Fruit fly (Drosophila melanogaster) whole organism, adult: ENCODE results near the gene CG1231.
A peak's percentile ranks its signal among the peaks of the same experiment; 100 is the strongest.

Source experiments
- CG11617 ChIP-seq: fragments of 200-800 bp; sonication (Bioruptor generic); optimal IDR thresholded peaks from 2 replicates; lab custom pipeline; 2017; ENCODE audit warnings: mild to moderate bottlenecking, missing biosample characterization, missing genetic modification reagents, missing genetic modification characterization
- CG12768 ChIP-seq: fragments of 200-800 bp; sonication (Bioruptor generic); optimal IDR thresholded peaks from 2 replicates; lab custom pipeline; 2017; ENCODE audit warnings: missing biosample characterization, missing genetic modification characterization, mild to moderate bottlenecking, moderate library complexity, missing genetic modification reagents
- CG14711 ChIP-seq: fragments of 200-800 bp; sonication (Bioruptor generic); optimal IDR thresholded peaks from 2 replicates; lab custom pipeline; 2018; ENCODE audit warnings: missing biosample characterization, mild to moderate bottlenecking, missing genetic modification characterization, moderate library complexity
- CG1620 ChIP-seq: fragments of 200-800 bp; sonication (Bioruptor generic); optimal IDR thresholded peaks from 2 replicates; lab custom pipeline; 2016; ENCODE audit warnings: missing biosample characterization, missing genetic modification characterization
- CG33017 ChIP-seq: fragments of 200-800 bp; sonication (Bioruptor generic); optimal IDR thresholded peaks from 2 replicates; lab custom pipeline; 2018; ENCODE audit warnings: missing biosample characterization, mild to moderate bottlenecking, missing genetic modification characterization, moderate library complexity
- CG5204 ChIP-seq: fragments of 200-800 bp; sonication (Bioruptor generic); optimal IDR thresholded peaks from 2 replicates; lab custom pipeline; 2016; ENCODE audit warnings: missing biosample characterization, missing genetic modification characterization
- CG7045 ChIP-seq: fragments of 200-800 bp; sonication (Bioruptor generic); optimal IDR thresholded peaks from 2 replicates; lab custom pipeline; 2017; ENCODE audit warnings: missing biosample characterization, mild to moderate bottlenecking, missing genetic modification characterization
- CG7101 ChIP-seq: fragments of 200-800 bp; sonication (Bioruptor generic); optimal IDR thresholded peaks from 2 replicates; lab custom pipeline; 2018; ENCODE audit warnings: missing biosample characterization, mild to moderate bottlenecking, missing genetic modification characterization, moderate library complexity
- Clk ChIP-seq: fragments of 200-800 bp; sonication (Bioruptor generic); optimal IDR thresholded peaks from 2 replicates; lab custom pipeline; 2017; ENCODE audit warnings: missing biosample characterization, missing genetic modification characterization
- Crg-1 ChIP-seq: fragments of 200-800 bp; sonication (Bioruptor generic); optimal IDR thresholded peaks from 2 replicates; lab custom pipeline; 2016; ENCODE audit warnings: missing biosample characterization, missing genetic modification characterization
- Hr96 ChIP-seq: fragments of 200-800 bp; sonication (Bioruptor generic); optimal IDR thresholded peaks from 2 replicates; lab custom pipeline; 2016; ENCODE audit warnings: missing biosample characterization, missing genetic modification characterization
- Mnt ChIP-seq: fragments of 200-800 bp; sonication (Bioruptor generic); optimal IDR thresholded peaks from 2 replicates; lab custom pipeline; 2016; ENCODE audit warnings: missing biosample characterization, mild to moderate bottlenecking, missing genetic modification characterization
- bab1 ChIP-seq: fragments of 200-800 bp; sonication (Bioruptor generic); optimal IDR thresholded peaks from 3 replicates; lab custom pipeline; 2019; ENCODE audit warnings: missing biosample characterization, mild to moderate bottlenecking, missing genetic modification characterization, moderate library complexity
- cic ChIP-seq: fragments of 200-800 bp; sonication (Bioruptor generic); optimal IDR thresholded peaks from 2 replicates; lab custom pipeline; 2017; ENCODE audit warnings: missing biosample characterization, mild to moderate bottlenecking, missing genetic modification characterization, moderate library complexity
- cnc ChIP-seq, 2 experiments: fragments of >200 bp; optimal IDR thresholded peaks; 2 replicates each; lab custom pipeline; 2017
- kay ChIP-seq: fragments of 200-800 bp; sonication (Bioruptor generic); peaks from one replicate; lab custom pipeline; 2016; ENCODE audit warnings: missing biosample characterization, missing genetic modification characterization, borderline replicate concordance
- ovo ChIP-seq: fragments of 200-800 bp; sonication (Bioruptor generic); optimal IDR thresholded peaks from 2 replicates; lab custom pipeline; 2016; ENCODE audit warnings: missing biosample characterization, missing genetic modification characterization
- pad ChIP-seq: fragments of 200-800 bp; sonication (Bioruptor generic); optimal IDR thresholded peaks from 3 replicates; lab custom pipeline; 2017; ENCODE audit warnings: missing biosample characterization, missing genetic modification characterization, mild to moderate bottlenecking, moderate library complexity, missing genetic modification reagents
- tj ChIP-seq: fragments of 200-800 bp; sonication (Bioruptor generic); optimal IDR thresholded peaks from 3 replicates; lab custom pipeline; 2017; ENCODE audit warnings: missing biosample characterization, mild to moderate bottlenecking, missing genetic modification characterization, moderate library complexity
- toe ChIP-seq: fragments of 200-800 bp; sonication (Bioruptor generic); optimal IDR thresholded peaks from 2 replicates; lab custom pipeline; 2016; ENCODE audit warnings: missing biosample characterization, missing genetic modification characterization

The CG1231 gene

dm6 chr3L:356016-356472 is at the start of gene CG1231:
Gene CG1231 (plus strand): TSS chr3L:356422.
- TF ChIP-seq CG1620: no peak
- no peak for TF ChIP-seq ovo
- no peak for TF ChIP-seq bab1 (GFP tag; lab: Kevin White, UChicago)
- TF ChIP-seq cic: no peak
- no peak for TF ChIP-seq kay (GFP tag; lab: Kevin White, UChicago)
- no peak for TF ChIP-seq Mnt (GFP tag; lab: Kevin White, UChicago)
- no peak for TF ChIP-seq Hr96
- TF ChIP-seq CG14711 (tag; lab: Kevin White, UChicago): no peak
- no peak for TF ChIP-seq CG11617 (GFP tag; lab: Kevin White, UChicago)
- TF ChIP-seq CG7045 (GFP tag; lab: Kevin White, UChicago): no peak
- no peak for TF ChIP-seq Clk (GFP tag; lab: Kevin White, UChicago)
- no peak for TF ChIP-seq toe (GFP tag; lab: Kevin White, UChicago)
- no peak for TF ChIP-seq CG7101 (tag; lab: Kevin White, UChicago)
- no peak for TF ChIP-seq cnc (optimal IDR thresholded peaks at IDR 0.05; lab: Kevin White, UChicago)

dm6 chr3L:311607-312006 is 44.6 kb upstream of the CG1231 start:
- TF ChIP-seq CG7045 (GFP tag; lab: Kevin White, UChicago) (no peak), cic (peak; percentile 82), CG11617 (GFP tag; lab: Kevin White, UChicago) (no peak), tj (no peak), CG33017 (tag; lab: Kevin White, UChicago) (peak; percentile 23), CG14711 (tag; lab: Kevin White, UChicago) (no peak), pad (no peak), CG7101 (tag; lab: Kevin White, UChicago) (peak; percentile 2), CG12768 (GFP tag; lab: Kevin White, UChicago) (peak; percentile 23), bab1 (GFP tag; lab: Kevin White, UChicago) (peak; percentile 20), Crg-1 (GFP tag; lab: Kevin White, UChicago) (no peak)

- TF ChIP-seq CG11617 (GFP tag; lab: Kevin White, UChicago) (no peak), ovo (no peak), CG7101 (tag; lab: Kevin White, UChicago) (no peak), CG1620 (no peak), pad (no peak), CG7045 (GFP tag; lab: Kevin White, UChicago) (no peak), CG14711 (tag; lab: Kevin White, UChicago) (no peak), toe (GFP tag; lab: Kevin White, UChicago) (no peak), Crg-1 (GFP tag; lab: Kevin White, UChicago) (no peak)
Observed at dm6 chr3L:312323-312722, 43.9 kb upstream of the CG1231 start.

- TF ChIP-seq CG14711 (tag; lab: Kevin White, UChicago) (no peak), bab1 (GFP tag; lab: Kevin White, UChicago) (no peak), ovo (no peak), cnc (optimal IDR thresholded peaks at IDR 0.05; lab: Kevin White, UChicago) (no peak), CG12768 (GFP tag; lab: Kevin White, UChicago) (no peak), cic (no peak), toe (GFP tag; lab: Kevin White, UChicago) (no peak), tj (no peak), CG5204 (GFP tag; lab: Kevin White, UChicago) (no peak), Mnt (GFP tag; lab: Kevin White, UChicago) (no peak), CG7045 (GFP tag; lab: Kevin White, UChicago) (no peak), pad (no peak), CG7101 (tag; lab: Kevin White, UChicago) (no peak), Clk (GFP tag; lab: Kevin White, UChicago) (no peak), Hr96 (no peak), kay (GFP tag; lab: Kevin White, UChicago) (no peak), Crg-1 (GFP tag; lab: Kevin White, UChicago) (no peak), CG1620 (no peak), CG11617 (GFP tag; lab: Kevin White, UChicago) (no peak), CG33017 (tag; lab: Kevin White, UChicago) (no peak)
Observed at dm6 chr3L:315140-315539, 41.1 kb upstream of the CG1231 start.

dm6 chr3L:316784-317183 is 39.4 kb upstream of the CG1231 start, which contains the start of gene ddbt:
Gene ddbt (plus strand): TSS chr3L:317084.
- no peak for TF ChIP-seq Hr96
- no peak for TF ChIP-seq Crg-1 (GFP tag; lab: Kevin White, UChicago)
- TF ChIP-seq bab1 (GFP tag; lab: Kevin White, UChicago): no peak
- TF ChIP-seq CG7101 (tag; lab: Kevin White, UChicago): no peak
- TF ChIP-seq CG5204 (GFP tag; lab: Kevin White, UChicago): no peak
- TF ChIP-seq CG12768 (GFP tag; lab: Kevin White, UChicago): no peak
- no peak for TF ChIP-seq toe (GFP tag; lab: Kevin White, UChicago)
- no peak for TF ChIP-seq Clk (GFP tag; lab: Kevin White, UChicago)
- no peak for TF ChIP-seq kay (GFP tag; lab: Kevin White, UChicago)

dm6 chr3L:319145-320009 is 36.8 kb upstream of the CG1231 start, which contains the start of gene fwd:
Gene fwd (minus strand): TSS chr3L:319884.
- TF ChIP-seq Mnt (GFP tag; lab: Kevin White, UChicago): no peak
- peak; percentile 22 for TF ChIP-seq CG33017 (tag; lab: Kevin White, UChicago)
- TF ChIP-seq CG14711 (tag; lab: Kevin White, UChicago): no peak
- no peak for TF ChIP-seq CG5204 (GFP tag; lab: Kevin White, UChicago)
- TF ChIP-seq tj: peak; percentile 18
- TF ChIP-seq CG7045 (GFP tag; lab: Kevin White, UChicago): no peak
- no peak for TF ChIP-seq Crg-1 (GFP tag; lab: Kevin White, UChicago)
- TF ChIP-seq CG12768 (GFP tag; lab: Kevin White, UChicago): no peak
- TF ChIP-seq cnc (optimal IDR thresholded peaks at IDR 0.05; lab: Kevin White, UChicago): no peak
- peak; percentile 51 for TF ChIP-seq pad
- no peak for TF ChIP-seq Hr96
- peak; percentile 52 for TF ChIP-seq ovo
- TF ChIP-seq toe (GFP tag; lab: Kevin White, UChicago): no peak
- TF ChIP-seq CG1620: peak; percentile 23
- TF ChIP-seq kay (GFP tag; lab: Kevin White, UChicago): no peak
- no peak for TF ChIP-seq Clk (GFP tag; lab: Kevin White, UChicago)
- TF ChIP-seq CG11617 (GFP tag; lab: Kevin White, UChicago): peak; percentile 57
- TF ChIP-seq CG7101 (tag; lab: Kevin White, UChicago): peak; percentile 51
- peak; percentile 70 for TF ChIP-seq bab1 (GFP tag; lab: Kevin White, UChicago)
- TF ChIP-seq cic: peak; percentile 47
